Fruit fly (Drosophila melanogaster): ENCODE measurements around the gene Dip-B.

dm6 chr3R:13803892-13804710 lies 22.0 kb downstream of the Dip-B start:
- TF ChIP-seq Nf-YC (tag; optimal IDR thresholded peaks at IDR 0.05) (peak; percentile 20), ewg (GFP tag; optimal IDR thresholded peaks at IDR 0.05) (peak; percentile 60), MTF-1 (GFP tag; optimal IDR thresholded peaks at IDR 0.05; ENCODE audit: borderline replicate concordance) (no peak), Hr39 (optimal IDR thresholded peaks at IDR 0.05) (no peak)

Measured in whole organism, embryonic.